Fruit fly (Drosophila melanogaster) whole organism, embryonic: ENCODE measurements around the gene jus.
A peak's percentile ranks its signal among the peaks of the same experiment; 100 is the strongest.

Experiments
- Asciz ChIP-seq: fragments of 200-800 bp; sonication (Bioruptor generic); optimal IDR thresholded peaks from 2 replicates; lab custom pipeline; 2017; ENCODE audit warnings: missing biosample characterization, mild to moderate bottlenecking, missing genetic modification characterization, missing genetic modification reagents
- Awh ChIP-seq: fragments of 200-800 bp; sonication (Bioruptor generic); IDR thresholded peaks from 2 replicates; pipeline ENCODE4, ENCODE4 v1.3.6; 2022; ENCODE audit warnings: missing biosample characterization, missing genetic modification characterization
- BtbVII ChIP-seq: fragments of 200-800 bp; sonication (Bioruptor generic); optimal IDR thresholded peaks from 3 replicates; lab custom pipeline; 2017; ENCODE audit warnings: missing biosample characterization, mild to moderate bottlenecking, missing genetic modification characterization
- C15 ChIP-seq: fragments of 200-800 bp; sonication (Bioruptor generic); IDR thresholded peaks from 3 replicates; pipeline ENCODE4 v1.3.6; 2022; ENCODE audit warnings: missing biosample characterization, missing genetic modification characterization
- CG10366 ChIP-seq: fragments of 200-800 bp; sonication (Bioruptor generic); IDR thresholded peaks from 2 replicates; pipeline ENCODE4 v1.3.6; 2022; ENCODE audit warnings: missing biosample characterization, missing genetic modification characterization
- CG11398 ChIP-seq: fragments of 200-800 bp; sonication (Bioruptor generic); optimal IDR thresholded peaks from 2 replicates; lab custom pipeline; 2016; ENCODE audit warnings: missing biosample characterization, missing genetic modification characterization
- CG12155 ChIP-seq: fragments of 200-800 bp; sonication (Bioruptor generic); optimal IDR thresholded peaks from 3 replicates; lab custom pipeline; 2016; ENCODE audit warnings: missing biosample characterization, missing genetic modification characterization
- CG12236 ChIP-seq: fragments of 200-800 bp; sonication (Bioruptor generic); optimal IDR thresholded peaks from 2 replicates; lab custom pipeline; 2016; ENCODE audit warnings: missing biosample characterization, missing genetic modification characterization
- CG13287 ChIP-seq: fragments of 200-800 bp; sonication (Bioruptor generic); IDR thresholded peaks from 2 replicates; pipeline ENCODE4 v1.3.6; 2022; ENCODE audit warnings: missing biosample characterization, missing genetic modification characterization; ENCODE audit not compliant: partially characterized antibody
- CG14441 ChIP-seq: fragments of 200-800 bp; sonication (Bioruptor generic); IDR thresholded peaks from 2 replicates; pipeline ENCODE4 v1.3.6; 2022; ENCODE audit warnings: missing biosample characterization, missing genetic modification characterization
- CG14860 ChIP-seq: fragments of 200-800 bp; sonication (Bioruptor generic); IDR thresholded peaks from 3 replicates; pipeline ENCODE4 v1.3.6; 2022; ENCODE audit warnings: missing biosample characterization, missing genetic modification characterization; ENCODE audit not compliant: partially characterized antibody
- CG17912 ChIP-seq: fragments of 200-800 bp; sonication (Bioruptor generic); optimal IDR thresholded peaks from 2 replicates; lab custom pipeline; 2018; ENCODE audit warnings: missing biosample characterization, mild to moderate bottlenecking, missing genetic modification characterization
- CG3065 ChIP-seq: fragments of 200-800 bp; sonication (Bioruptor generic); optimal IDR thresholded peaks from 2 replicates; lab custom pipeline; 2016; ENCODE audit warnings: missing biosample characterization, missing genetic modification characterization
- CG31224 ChIP-seq: fragments of 200-800 bp; sonication (Bioruptor generic); IDR thresholded peaks from 2 replicates; pipeline ENCODE4 v1.3.6; 2022; ENCODE audit warnings: missing biosample characterization, missing genetic modification characterization
- CG3847 ChIP-seq: fragments of 200-800 bp; sonication (Bioruptor generic); IDR thresholded peaks from 2 replicates; pipeline ENCODE4 v1.3.6; 2022; ENCODE audit warnings: missing biosample characterization, missing genetic modification characterization
- CG4820 ChIP-seq: fragments of 200-800 bp; sonication (Bioruptor generic); optimal IDR thresholded peaks from 3 replicates; lab custom pipeline; 2016; ENCODE audit warnings: missing biosample characterization, missing genetic modification characterization
- CG6254 ChIP-seq: fragments of 200-800 bp; sonication (Bioruptor generic); optimal IDR thresholded peaks from 3 replicates; lab custom pipeline; 2017; ENCODE audit warnings: mild to moderate bottlenecking, missing biosample characterization, missing genetic modification reagents, missing genetic modification characterization
- CG8478 ChIP-seq: fragments of >200 bp; optimal IDR thresholded peaks from 2 replicates; lab custom pipeline; 2018
- CG8765 ChIP-seq: fragments of 200-800 bp; sonication (Bioruptor generic); IDR thresholded peaks from 2 replicates; pipeline ENCODE4 v1.3.6; 2022; ENCODE audit warnings: missing biosample characterization, missing genetic modification characterization
- CG8944 ChIP-seq: fragments of 200-800 bp; sonication (Bioruptor generic); optimal IDR thresholded peaks from 3 replicates; lab custom pipeline; 2016; ENCODE audit warnings: missing biosample characterization, missing genetic modification characterization
- CG9876 ChIP-seq: fragments of 200-800 bp; sonication (Bioruptor generic); optimal IDR thresholded peaks from 2 replicates; lab custom pipeline; 2016; ENCODE audit warnings: missing biosample characterization, missing genetic modification characterization
- D19B ChIP-seq: fragments of 200-800 bp; sonication (Bioruptor generic); optimal IDR thresholded peaks from 2 replicates; lab custom pipeline; 2017; ENCODE audit warnings: missing biosample characterization, mild to moderate bottlenecking, missing genetic modification characterization
- Dad ChIP-seq: fragments of 200-800 bp; sonication (Bioruptor generic); optimal IDR thresholded peaks from 3 replicates; lab custom pipeline; 2016; ENCODE audit warnings: missing biosample characterization, missing genetic modification characterization
- Dip3 ChIP-seq: fragments of 200-800 bp; sonication (Bioruptor generic); optimal IDR thresholded peaks from 3 replicates; lab custom pipeline; 2016; ENCODE audit warnings: missing biosample characterization, missing genetic modification characterization
- Dll ChIP-seq: fragments of 200-800 bp; sonication (Bioruptor generic); IDR thresholded peaks from 4 replicates; pipeline ENCODE4 v1.3.6; 2022; ENCODE audit warnings: missing biosample characterization, missing genetic modification characterization; ENCODE audit not compliant: partially characterized antibody
- H2.0 ChIP-seq: fragments of 200-800 bp; sonication (Bioruptor generic); IDR thresholded peaks from 2 replicates; pipeline ENCODE4 v1.3.6; 2022; ENCODE audit warnings: missing biosample characterization, missing genetic modification characterization
- Hand ChIP-seq: fragments of 200-800 bp; sonication (Bioruptor generic); optimal IDR thresholded peaks from 2 replicates; lab custom pipeline; 2017; ENCODE audit warnings: mild to moderate bottlenecking, missing biosample characterization, missing genetic modification reagents, missing genetic modification characterization
- Hey ChIP-seq: fragments of 200-800 bp; sonication (Bioruptor generic); optimal IDR thresholded peaks from 3 replicates; lab custom pipeline; 2018; ENCODE audit warnings: missing biosample characterization, mild to moderate bottlenecking, missing genetic modification characterization
- Hr39 ChIP-seq: fragments of >200 bp; optimal IDR thresholded peaks from 2 replicates; lab custom pipeline; 2017
- Lhr ChIP-seq: fragments of 200-800 bp; sonication (Bioruptor generic); optimal IDR thresholded peaks from 3 replicates; lab custom pipeline; 2017; ENCODE audit warnings: mild to moderate bottlenecking, missing biosample characterization, missing genetic modification reagents, missing genetic modification characterization
- Lpt ChIP-seq: fragments of >200 bp; optimal IDR thresholded peaks from 2 replicates; lab custom pipeline; 2018; ENCODE audit warnings: missing biosample characterization, missing genetic modification characterization
- Opbp ChIP-seq: fragments of 200-800 bp; sonication (Bioruptor generic); IDR thresholded peaks from 3 replicates; pipeline ENCODE4 v1.3.6; 2022; ENCODE audit warnings: missing biosample characterization, missing genetic modification characterization; ENCODE audit not compliant: partially characterized antibody
- Sry-δ ChIP-seq: fragments of 200-800 bp; sonication (Bioruptor generic); optimal IDR thresholded peaks from 2 replicates; lab custom pipeline; 2016; ENCODE audit warnings: missing biosample characterization, missing genetic modification characterization
- Stat92E ChIP-seq, 3 experiments: fragments of >200 bp in 2 of 3; fragments of 200-800 bp in 1 of 3; sonication (Bioruptor generic) in 1 of 3; optimal IDR thresholded peaks; 2 replicates each; lab custom pipeline; 2017 to 2019; ENCODE audit warnings: missing biosample characterization in 3 of 3, missing genetic modification characterization in 3 of 3, mild to moderate bottlenecking in 1 of 3, moderate library complexity in 1 of 3
- ato ChIP-seq: fragments of 200-800 bp; sonication (Bioruptor generic); IDR thresholded peaks from 2 replicates; pipeline ENCODE4 v1.3.6; 2022; ENCODE audit warnings: missing biosample characterization, missing genetic modification characterization; ENCODE audit not compliant: partially characterized antibody
- ci ChIP-seq: fragments of 200-800 bp; sonication (Bioruptor generic); IDR thresholded peaks from 3 replicates; pipeline ENCODE4 v1.3.6; 2022; ENCODE audit warnings: missing biosample characterization, missing genetic modification characterization
- crp ChIP-seq, 2 experiments: fragments of 200-800 bp; sonication (Bioruptor generic); optimal IDR thresholded peaks; 2 replicates in 1 of 2; 3 replicates in 1 of 2; lab custom pipeline; 2017; ENCODE audit warnings: missing biosample characterization in 2 of 2, missing genetic modification characterization in 2 of 2, mild to moderate bottlenecking in 1 of 2, moderate library complexity in 1 of 2
- en ChIP-seq: fragments of 200-800 bp; sonication (Bioruptor generic); optimal IDR thresholded peaks from 2 replicates; lab custom pipeline; 2016; ENCODE audit warnings: missing biosample characterization, missing genetic modification characterization
- gcm2 ChIP-seq: fragments of 200-800 bp; sonication (Bioruptor generic); optimal IDR thresholded peaks from 2 replicates; lab custom pipeline; 2016; ENCODE audit warnings: missing biosample characterization, missing genetic modification characterization
- insv ChIP-seq, 2 experiments: fragments of 200-800 bp; sonication (Bioruptor generic); optimal IDR thresholded peaks; 3 replicates each; lab custom pipeline; 2016 to 2018; ENCODE audit warnings: missing biosample characterization in 2 of 2, missing genetic modification characterization in 2 of 2
- klu ChIP-seq: fragments of 200-800 bp; sonication (Bioruptor generic); IDR thresholded peaks from 2 replicates; pipeline ENCODE4 v1.3.6; 2022; ENCODE audit warnings: missing biosample characterization, missing genetic modification characterization
- knrl ChIP-seq: fragments of 200-800 bp; sonication (Bioruptor generic); IDR thresholded peaks from 3 replicates; pipeline ENCODE4 v1.3.6; 2022; ENCODE audit warnings: missing biosample characterization, missing genetic modification characterization; ENCODE audit not compliant: partially characterized antibody
- luna ChIP-seq: fragments of 200-800 bp; sonication (Bioruptor generic); optimal IDR thresholded peaks from 2 replicates; lab custom pipeline; 2016; ENCODE audit warnings: missing biosample characterization, missing genetic modification characterization
- mam ChIP-seq: fragments of 200-800 bp; sonication (Bioruptor generic); optimal IDR thresholded peaks from 3 replicates; lab custom pipeline; 2016; ENCODE audit warnings: missing biosample characterization, missing genetic modification characterization
- mirr ChIP-seq: fragments of 200-800 bp; sonication (Bioruptor generic); optimal IDR thresholded peaks from 3 replicates; lab custom pipeline; 2018; ENCODE audit warnings: missing biosample characterization, mild to moderate bottlenecking, missing genetic modification characterization
- nmo ChIP-seq: fragments of 200-800 bp; sonication (Bioruptor generic); optimal IDR thresholded peaks from 2 replicates; lab custom pipeline; 2018; ENCODE audit warnings: missing biosample characterization, mild to moderate bottlenecking, missing genetic modification characterization, moderate library complexity
- sc ChIP-seq, 3 experiments: fragments of >200 bp in 2 of 3; fragments of 200-800 bp in 1 of 3; sonication (Bioruptor generic) in 1 of 3; optimal IDR thresholded peaks; 2 replicates in 2 of 3; 3 replicates in 1 of 3; lab custom pipeline; 2017; ENCODE audit warnings: mild to moderate bottlenecking in 1 of 3, missing biosample characterization in 1 of 3, missing genetic modification characterization in 1 of 3, missing genetic modification reagents in 1 of 3
- sisA ChIP-seq: fragments of 200-800 bp; sonication (Bioruptor generic); IDR thresholded peaks from 2 replicates; pipeline ENCODE4 v1.3.6; 2022; ENCODE audit warnings: missing biosample characterization, missing genetic modification characterization
- tll ChIP-seq, 2 experiments: fragments of 200-800 bp in 1 of 2; fragments of >200 bp in 1 of 2; sonication (Bioruptor generic) in 1 of 2; optimal IDR thresholded peaks; 2 replicates each; lab custom pipeline; 2017 to 2019; ENCODE audit warnings: missing biosample characterization in 2 of 2, missing genetic modification characterization in 2 of 2, mild to moderate bottlenecking in 1 of 2, moderate library complexity in 1 of 2
- ttk ChIP-seq: fragments of 200-800 bp; sonication (Bioruptor generic); IDR thresholded peaks from 2 replicates; pipeline ENCODE4 v2.1.2; 2022; ENCODE audit warnings: missing biosample characterization, missing genetic modification characterization

jus gene

DNA sequence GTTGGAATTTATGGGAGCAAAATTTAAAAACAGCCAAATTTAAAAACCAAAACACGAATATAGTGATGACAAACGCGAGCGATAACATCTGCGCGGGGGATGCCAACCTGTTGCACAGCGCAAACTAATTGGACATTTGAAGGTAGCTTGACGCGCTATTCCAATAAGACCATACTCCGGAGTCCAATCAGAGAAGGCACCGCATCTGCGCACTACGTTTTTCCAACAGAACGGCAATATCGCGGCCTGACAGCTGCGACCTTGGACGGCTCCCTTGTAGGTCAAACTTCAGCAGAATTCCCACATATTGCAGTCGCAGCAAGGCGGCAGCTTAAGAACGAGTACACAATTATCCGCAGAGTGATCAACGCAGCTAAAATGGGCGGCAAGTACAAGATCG is 46.7 kb downstream of the jus start, which contains the start of the genes CG11882 and Pglym78 (continued):
- TF ChIP-seq ci (peak; percentile 83), Asciz (GFP tag; lab: Kevin White, UChicago) (no peak), nmo (GFP tag; lab: Kevin White, UChicago) (peak; percentile 59), Hr39 (lab: Kevin White, UChicago) (no peak), Stat92E (GFP tag; optimal IDR thresholded peaks at IDR 0.05; lab: Kevin White, UChicago) (no peak), CG14860 (GFP tag; lab: Robert Waterston, UW) (no peak), Dll (GFP tag; lab: Robert Waterston, UW) (0 out of 4 replicates have a peak, but pooled peaks have one; percentile 56), klu (GFP tag; lab: Robert Waterston, UW) (no peak), ato (GFP tag; lab: Robert Waterston, UW) (peak; percentile 72), BtbVII (GFP tag; lab: Kevin White, UChicago) (no peak), sisA (GFP tag; lab: Robert Waterston, UW) (peak; percentile 56), C15 (GFP tag; lab: Robert Waterston, UW) (no peak), mam (peak; percentile 72), CG17912 (no peak), CG11398 (no peak), Lhr (peak; percentile 89), insv (GFP tag; optimal IDR thresholded peaks at IDR 0.05; lab: Kevin White, UChicago) (peak; percentile 100), Dip3 (peak; percentile 5), D19B (GFP tag; lab: Kevin White, UChicago) (no peak), CG3065 (GFP tag; lab: Kevin White, UChicago) (peak; percentile 27), luna (no peak), CG31224 (GFP tag; lab: Robert Waterston, UW) (no peak), knrl (peak; percentile 48; the same call in 1 of the 3 replicates), sc (optimal IDR thresholded peaks at IDR 0.05; lab: Kevin White, UChicago) (no peak), sc (GFP tag; optimal IDR thresholded peaks at IDR 0.05; lab: Kevin White, UChicago) (no peak), Opbp (GFP tag; lab: Robert Waterston, UW) (peak; percentile 66), ttk (GFP tag; lab: Robert Waterston, UW) (peak; percentile 64), CG9876 (GFP tag; lab: Kevin White, UChicago) (peak; percentile 43), gcm2 (GFP tag; lab: Kevin White, UChicago) (no peak), CG8765 (GFP tag; lab: Robert Waterston, UW) (0 out of 2 replicates have a peak, but pooled peaks have one; percentile 34), CG13287 (GFP tag; lab: Robert Waterston, UW) (peak; percentile 78), CG14441 (GFP tag; lab: Robert Waterston, UW) (no peak), CG4820 (GFP tag; lab: Kevin White, UChicago) (no peak), crp (GFP tag; optimal IDR thresholded peaks at IDR 0.05; lab: Kevin White, UChicago) (peak in 1 of 2 experiments; percentile 73), CG6254 (GFP tag; lab: Kevin White, UChicago) (no peak), en (GFP tag; lab: Kevin White, UChicago) (peak; percentile 40), Sry-δ (GFP tag; lab: Kevin White, UChicago) (peak; percentile 89), Hey (tag; lab: Kevin White, UChicago) (no peak), CG12236 (GFP tag; lab: Kevin White, UChicago) (no peak), Dad (GFP tag; lab: Kevin White, UChicago) (peak; percentile 48), Awh (GFP tag; lab: Robert Waterston, UW) (no peak), CG8478 (peak; percentile 20), tll (GFP tag; optimal IDR thresholded peaks at IDR 0.05; lab: Kevin White, UChicago) (peak in 1 of 2 experiments; percentile 39), CG3847 (GFP tag; lab: Robert Waterston, UW) (peak; percentile 90), H2.0 (0 out of 2 replicates have a peak, but pooled peaks have one; percentile 22), CG10366 (GFP tag; lab: Robert Waterston, UW) (no peak), Hand (GFP tag; lab: Kevin White, UChicago) (no peak), Lpt (GFP tag; lab: Kevin White, UChicago) (no peak), CG12155 (GFP tag; lab: Kevin White, UChicago) (peak; percentile 57), mirr (GFP tag; lab: Kevin White, UChicago) (peak; percentile 34), CG8944 (GFP tag; lab: Kevin White, UChicago) (no peak)
